Worm (Caenorhabditis elegans): ENCODE measurements around the gene ascc-1.
A peak's percentile ranks its signal among the peaks of the same experiment; 100 is the strongest.

The ascc-1 gene

DNA sequence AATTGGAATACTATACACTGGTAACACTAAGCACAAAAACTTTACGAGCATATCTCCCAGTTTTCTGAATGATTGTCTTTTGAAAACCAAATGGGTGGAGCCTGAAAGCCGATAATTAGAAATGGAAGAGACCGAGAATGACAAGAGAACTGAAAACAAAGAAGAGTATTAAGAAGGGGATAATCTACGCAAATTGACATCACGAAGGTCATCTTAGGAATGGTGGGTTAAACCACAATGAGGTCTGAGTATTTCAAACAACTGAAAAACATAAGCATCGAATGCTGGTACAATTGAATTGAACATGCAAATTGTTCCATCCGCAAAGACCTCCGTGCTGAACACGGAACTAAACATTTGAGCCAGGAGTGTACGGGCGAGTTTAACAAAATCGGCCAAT is 18.0 kb upstream of the ascc-1 start, which contains the start of gene spp-24:
TSS of gene spp-24 (minus strand) at position 101 of the 400 bp plus-strand sequence.
- TF ChIP-seq hnd-1 (tag; optimal IDR thresholded peaks at IDR 0.05) (no peak), tbx-37 (GFP tag; conservative IDR thresholded peaks at IDR 0.05) (no peak), flt-1 (GFP tag; IDR thresholded peaks at IDR 0.05) (no peak), B0310.2 (tag; optimal IDR thresholded peaks at IDR 0.05) (no peak), aly-1 (tag; optimal IDR thresholded peaks at IDR 0.05) (no peak), ceh-36 (tag; optimal IDR thresholded peaks at IDR 0.05) (no peak), ceh-13 (GFP tag; optimal IDR thresholded peaks at IDR 0.05) (no peak), scrt-1 (GFP tag; IDR thresholded peaks at IDR 0.05) (no peak), sea-1 (GFP tag; conservative IDR thresholded peaks at IDR 0.05) (no peak), pes-1 (GFP tag; IDR thresholded peaks at IDR 0.05) (no peak), F13C5.2 (tag; optimal IDR thresholded peaks at IDR 0.05) (no peak), ets-7 (tag; optimal IDR thresholded peaks at IDR 0.05) (no peak), tbx-11 (GFP tag; IDR thresholded peaks at IDR 0.05) (no peak), hmg-4 (GFP tag; optimal IDR thresholded peaks at IDR 0.05) (no peak), tra-4 (tag; optimal IDR thresholded peaks at IDR 0.05) (no peak), hmbx-1 (tag; optimal IDR thresholded peaks at IDR 0.05) (no peak)

- TF ChIP-seq hnd-1 (tag; optimal IDR thresholded peaks at IDR 0.05): no peak
- TF ChIP-seq flt-1 (GFP tag; IDR thresholded peaks at IDR 0.05): no peak
- no peak for TF ChIP-seq ceh-13 (GFP tag; optimal IDR thresholded peaks at IDR 0.05)
- TF ChIP-seq ama-1 (optimal IDR thresholded peaks at IDR 0.05): no peak
- TF ChIP-seq hmg-4 (GFP tag; optimal IDR thresholded peaks at IDR 0.05): no peak
- no peak for TF ChIP-seq tra-4 (tag; optimal IDR thresholded peaks at IDR 0.05)
These were observed 15.6 kb upstream of the ascc-1 start, which contains the start of gene F23F1.10 for ce11 chrII:41914-42313. Gene F23F1.10 (minus strand): TSS chrII:41982.

DNA sequence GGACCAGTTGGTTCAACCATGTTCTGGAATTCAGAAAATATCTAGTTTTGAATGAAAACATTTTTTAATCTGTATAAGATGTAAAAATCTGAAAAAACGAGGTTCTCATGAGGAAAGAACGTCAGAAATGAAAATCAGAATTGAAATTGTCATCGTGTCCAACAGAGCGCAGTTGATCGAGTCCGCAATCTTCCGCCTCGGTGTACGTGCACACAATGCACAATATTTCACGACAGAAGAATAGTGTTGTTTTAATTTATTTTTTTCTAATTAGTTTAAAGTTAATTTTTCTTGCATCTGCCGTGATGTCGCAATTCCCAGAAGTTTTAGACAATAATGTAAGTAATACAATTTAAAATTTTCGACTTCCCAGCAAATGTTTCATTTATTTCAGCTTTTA is 13.8 kb upstream of the ascc-1 start, which contains the start of gene nfyc-1:
TSS of gene nfyc-1 (plus strand) at position 268 of the 400 bp plus-strand sequence.
- TF ChIP-seq ceh-13 (GFP tag; optimal IDR thresholded peaks at IDR 0.05): no peak
- no peak for TF ChIP-seq hmg-4 (GFP tag; optimal IDR thresholded peaks at IDR 0.05)
- TF ChIP-seq aly-1 (tag; optimal IDR thresholded peaks at IDR 0.05): no peak
- no peak for TF ChIP-seq flt-1 (GFP tag; IDR thresholded peaks at IDR 0.05)
- TF ChIP-seq F13C5.2 (tag; optimal IDR thresholded peaks at IDR 0.05): peak; percentile 54

DNA sequence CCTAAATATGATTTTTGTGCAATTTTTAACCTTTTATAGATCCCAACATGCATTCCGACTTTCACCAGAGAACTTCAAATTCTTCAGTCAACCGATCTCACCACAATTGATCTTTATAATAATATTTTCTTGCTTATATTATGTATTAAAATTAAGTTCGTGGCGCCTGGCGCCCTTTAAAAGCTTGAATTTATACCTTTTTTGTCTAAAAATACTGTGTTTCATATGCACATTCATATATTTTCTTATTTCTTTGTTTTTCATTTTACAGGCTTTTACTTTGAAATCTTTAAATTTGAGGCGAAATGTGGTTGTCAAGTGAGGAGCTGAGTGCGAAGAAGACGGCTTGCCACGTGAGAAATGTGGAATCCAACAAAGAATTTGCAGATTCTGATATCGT is 12.7 kb upstream of the ascc-1 start, which contains the start of gene rpoa-49:
TSS of gene rpoa-49 (plus strand) at position 301 of the 400 bp plus-strand sequence.
- no peak for TF ChIP-seq hmg-4 (GFP tag; optimal IDR thresholded peaks at IDR 0.05)
- no peak for TF ChIP-seq ama-1 (optimal IDR thresholded peaks at IDR 0.05)
- no peak for TF ChIP-seq ceh-36 (tag; optimal IDR thresholded peaks at IDR 0.05)
- no peak for TF ChIP-seq hmbx-1 (tag; optimal IDR thresholded peaks at IDR 0.05)
- no peak for TF ChIP-seq tra-4 (tag; optimal IDR thresholded peaks at IDR 0.05)
- TF ChIP-seq hnd-1 (tag; optimal IDR thresholded peaks at IDR 0.05): no peak
- TF ChIP-seq ceh-13 (GFP tag; optimal IDR thresholded peaks at IDR 0.05): no peak
- TF ChIP-seq flt-1 (GFP tag; IDR thresholded peaks at IDR 0.05): no peak

ce11 chrII:46116-46515 is 11.4 kb upstream of the ascc-1 start, which contains the start of gene rpt-4:
Gene rpt-4 (minus strand): TSS chrII:46216.
- TF ChIP-seq sea-1 (GFP tag; conservative IDR thresholded peaks at IDR 0.05) (no peak), ceh-36 (tag; optimal IDR thresholded peaks at IDR 0.05) (no peak), flt-1 (GFP tag; IDR thresholded peaks at IDR 0.05) (no peak), ceh-13 (GFP tag; optimal IDR thresholded peaks at IDR 0.05) (no peak), hnd-1 (tag; optimal IDR thresholded peaks at IDR 0.05) (no peak), aly-1 (tag; optimal IDR thresholded peaks at IDR 0.05) (no peak), tbx-37 (GFP tag; conservative IDR thresholded peaks at IDR 0.05) (no peak), pes-1 (GFP tag; IDR thresholded peaks at IDR 0.05) (no peak), tra-4 (tag; optimal IDR thresholded peaks at IDR 0.05) (no peak), F13C5.2 (tag; optimal IDR thresholded peaks at IDR 0.05) (no peak), hmg-4 (GFP tag; optimal IDR thresholded peaks at IDR 0.05) (no peak), ama-1 (optimal IDR thresholded peaks at IDR 0.05) (no peak), hmbx-1 (tag; optimal IDR thresholded peaks at IDR 0.05) (no peak), B0310.2 (tag; optimal IDR thresholded peaks at IDR 0.05) (no peak), ets-7 (tag; optimal IDR thresholded peaks at IDR 0.05) (no peak), tbx-11 (GFP tag; IDR thresholded peaks at IDR 0.05) (no peak), scrt-1 (GFP tag; IDR thresholded peaks at IDR 0.05) (no peak)

ce11 chrII:47280-47679 is 10.2 kb upstream of the ascc-1 start, which contains the start of gene C23H3.5:
Gene C23H3.5 (plus strand): TSS chrII:47580.
- TF ChIP-seq aly-1 (tag; optimal IDR thresholded peaks at IDR 0.05) (no peak), ceh-36 (tag; optimal IDR thresholded peaks at IDR 0.05) (no peak), pes-1 (GFP tag; IDR thresholded peaks at IDR 0.05) (no peak), scrt-1 (GFP tag; IDR thresholded peaks at IDR 0.05) (no peak), ceh-13 (GFP tag; optimal IDR thresholded peaks at IDR 0.05) (no peak), tbx-37 (GFP tag; conservative IDR thresholded peaks at IDR 0.05) (no peak), tbx-11 (GFP tag; IDR thresholded peaks at IDR 0.05) (no peak)

- no peak for TF ChIP-seq tbx-11 (GFP tag; IDR thresholded peaks at IDR 0.05)
- TF ChIP-seq hmbx-1 (tag; optimal IDR thresholded peaks at IDR 0.05): peak; percentile 37
These were observed 6.6 kb upstream of the ascc-1 start for ce11 chrII:50862-51261.

DNA sequence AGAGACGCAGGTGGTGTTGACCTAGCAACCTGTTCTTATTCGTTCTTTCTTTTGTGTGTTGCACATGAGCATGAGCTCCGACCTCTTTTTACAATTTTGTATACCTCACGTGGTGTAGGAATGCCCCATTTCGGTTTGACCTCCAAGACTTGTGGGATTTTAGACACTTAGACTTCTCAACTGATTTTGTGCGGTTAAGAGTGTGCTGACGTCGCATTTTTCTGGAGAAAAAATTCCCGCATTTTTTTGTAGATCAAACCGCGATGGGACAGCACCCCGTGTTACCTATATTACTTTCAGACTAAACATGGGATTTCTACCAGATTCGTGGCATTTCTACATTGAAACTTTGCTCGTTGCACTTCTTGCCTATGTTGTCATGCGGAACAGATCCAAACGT is 6.1 kb upstream of the ascc-1 start, which contains the start of gene sptl-1:
TSS of gene sptl-1 (plus strand) at position 301 of the 400 bp plus-strand sequence.
- no peak for TF ChIP-seq hnd-1 (tag; optimal IDR thresholded peaks at IDR 0.05)
- TF ChIP-seq scrt-1 (GFP tag; IDR thresholded peaks at IDR 0.05): no peak
- no peak for TF ChIP-seq tbx-37 (GFP tag; conservative IDR thresholded peaks at IDR 0.05)
- no peak for TF ChIP-seq aly-1 (tag; optimal IDR thresholded peaks at IDR 0.05)
- no peak for TF ChIP-seq ama-1 (optimal IDR thresholded peaks at IDR 0.05)
- TF ChIP-seq flt-1 (GFP tag; IDR thresholded peaks at IDR 0.05): no peak
- TF ChIP-seq F13C5.2 (tag; optimal IDR thresholded peaks at IDR 0.05): no peak
- TF ChIP-seq hmg-4 (GFP tag; optimal IDR thresholded peaks at IDR 0.05): no peak
- no peak for TF ChIP-seq tra-4 (tag; optimal IDR thresholded peaks at IDR 0.05)

Measured in whole organism, early embryonic.